Fruit fly (Drosophila melanogaster): Measurements from ENCODE around the gene CG33099.

DNA sequence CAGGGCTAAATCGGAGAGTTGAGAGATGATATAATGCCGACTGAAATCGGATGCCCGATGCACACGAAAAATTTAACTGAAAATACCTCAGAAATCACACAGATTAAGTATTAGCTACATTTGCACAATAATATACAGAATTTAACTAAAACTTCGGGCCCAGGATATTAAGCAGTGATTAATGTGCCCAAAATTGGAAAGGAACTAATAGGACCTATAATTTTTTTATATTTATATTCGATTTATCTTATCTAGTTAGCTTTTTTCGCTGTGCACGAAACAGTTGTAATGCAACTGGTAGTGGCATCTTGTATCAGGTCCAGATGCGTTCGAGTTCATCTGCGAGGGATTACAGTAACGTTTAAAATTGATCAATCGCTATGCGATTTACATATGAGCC lies 8.5 kb upstream of the CG33099 start:
- TF ChIP-seq CG15710 (tag; optimal IDR thresholded peaks at IDR 0.05) (peak; percentile 23), fd96Ca (GFP tag; IDR thresholded peaks at IDR 0.05) (no peak), CG13204 (GFP tag; optimal IDR thresholded peaks at IDR 0.05) (no peak), D1 (tag; optimal IDR thresholded peaks at IDR 0.05) (no peak), EcR (GFP tag; optimal IDR thresholded peaks at IDR 0.05) (no peak)

Measured in whole organism, pupa.